Fruit fly (Drosophila melanogaster) whole organism, larva: ENCODE results near the gene CG7879.

Source experiments
- noc ChIP-seq: fragments of 200-800 bp; sonication (Bioruptor generic); optimal IDR thresholded peaks from 3 replicates; lab custom pipeline; 2019; ENCODE audit warnings: missing biosample characterization, mild to moderate bottlenecking, missing genetic modification characterization, moderate library complexity

Gene CG7879

dm6 chr3L:1568225-1569161 is at the start of gene CG7879:
CG7879 (minus strand) TSS chr3L:1568608.
- TF ChIP-seq noc (tag; lab: Kevin White, UChicago): no peak

DNA sequence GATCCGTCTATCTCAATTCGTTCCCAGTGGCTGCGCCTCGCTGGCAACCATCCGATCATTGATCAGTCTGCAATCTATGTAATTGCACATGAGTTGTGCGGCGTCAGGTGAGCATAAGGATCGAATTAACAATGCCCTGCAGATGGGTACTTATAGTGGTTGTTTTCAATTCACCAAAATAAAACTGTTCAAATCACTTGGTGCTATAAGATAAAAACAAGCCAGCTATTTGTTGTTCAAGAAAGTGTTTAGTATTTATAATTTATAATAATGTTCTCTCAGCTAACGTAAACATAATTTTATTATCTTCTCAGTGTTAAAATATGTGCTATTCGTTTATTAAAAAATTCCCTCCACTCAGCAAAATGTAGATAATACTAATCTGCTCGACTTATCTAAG is 47.3 kb upstream of the CG7879 start, which contains the start of gene CG12105:
TSS of gene CG12105 (minus strand) at position 101 of the 400 bp plus-strand sequence.
- TF ChIP-seq noc (tag; lab: Kevin White, UChicago): no peak

dm6 chr3L:1614465-1615084 is 46.2 kb upstream of the CG7879 start:
- no peak for TF ChIP-seq noc (tag; lab: Kevin White, UChicago)

- no peak for TF ChIP-seq noc (tag; lab: Kevin White, UChicago)
These were observed 41.2 kb upstream of the CG7879 start for dm6 chr3L:1609611-1610010.

DNA sequence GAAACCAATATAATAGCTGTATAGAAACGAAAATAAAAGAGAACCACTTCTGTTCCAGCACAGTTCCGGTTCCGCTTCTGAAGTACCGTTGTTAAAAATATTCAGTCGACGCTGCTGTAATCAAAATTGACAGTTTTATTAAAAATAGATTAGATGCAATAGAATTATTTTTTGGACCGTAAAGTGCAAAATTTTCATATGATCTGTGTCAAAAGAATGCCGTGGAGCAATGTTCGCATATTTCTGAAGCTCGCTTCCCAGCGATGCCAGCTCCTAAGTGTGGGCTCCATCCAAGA is 34.4 kb upstream of the CG7879 start, which contains the start of the genes CG18170 and CG33791:
TSS of gene CG18170 (plus strand) at position 122 of the 296 bp plus-strand sequence.
TSS of gene CG33791 (plus strand) at position 122 of the 296 bp plus-strand sequence.
- TF ChIP-seq noc (tag; lab: Kevin White, UChicago): no peak

- TF ChIP-seq noc (tag; lab: Kevin White, UChicago): peak; percentile 80
These were observed 33.8 kb upstream of the CG7879 start, which contains the start of gene CG12104 for dm6 chr3L:1602064-1602832. CG12104 (minus strand) TSS chr3L:1602674.

DNA sequence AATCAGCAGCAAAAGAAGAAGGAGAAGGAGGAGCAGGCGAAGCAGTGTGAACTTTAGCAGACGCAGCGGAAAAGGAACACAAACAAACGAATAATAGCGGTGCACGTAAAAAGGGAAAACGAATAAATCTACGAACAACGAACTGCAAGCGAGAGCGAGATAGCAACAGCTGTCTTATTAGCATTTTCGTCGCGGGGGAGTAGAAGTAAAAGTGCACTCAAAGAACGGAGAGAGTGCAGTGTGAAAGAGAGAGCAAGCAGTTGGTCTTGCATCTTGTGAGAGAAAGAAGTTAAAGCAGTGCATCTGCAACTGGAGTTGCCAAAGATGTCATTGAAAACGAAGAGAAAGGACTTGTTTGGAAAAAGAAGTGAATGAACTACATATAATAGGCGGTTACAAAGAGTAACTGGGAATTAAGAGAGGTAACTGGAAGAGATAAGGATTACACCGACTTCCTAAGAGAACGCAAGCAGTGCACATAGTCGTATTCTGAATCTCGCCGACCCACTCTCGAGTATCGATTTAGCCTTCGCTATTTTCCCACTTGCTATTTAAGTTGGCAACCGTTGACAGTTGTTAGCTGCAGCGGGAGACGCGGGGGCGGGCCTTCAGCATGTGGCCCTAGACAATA is 24.5 kb upstream of the CG7879 start:
- no peak for TF ChIP-seq noc (tag; lab: Kevin White, UChicago)

dm6 chr3L:1591692-1592371 is 23.4 kb upstream of the CG7879 start:
- peak; percentile 86 for TF ChIP-seq noc (tag; lab: Kevin White, UChicago)

dm6 chr3L:1590194-1590593 is 21.8 kb upstream of the CG7879 start:
- TF ChIP-seq noc (tag; lab: Kevin White, UChicago): no peak

DNA sequence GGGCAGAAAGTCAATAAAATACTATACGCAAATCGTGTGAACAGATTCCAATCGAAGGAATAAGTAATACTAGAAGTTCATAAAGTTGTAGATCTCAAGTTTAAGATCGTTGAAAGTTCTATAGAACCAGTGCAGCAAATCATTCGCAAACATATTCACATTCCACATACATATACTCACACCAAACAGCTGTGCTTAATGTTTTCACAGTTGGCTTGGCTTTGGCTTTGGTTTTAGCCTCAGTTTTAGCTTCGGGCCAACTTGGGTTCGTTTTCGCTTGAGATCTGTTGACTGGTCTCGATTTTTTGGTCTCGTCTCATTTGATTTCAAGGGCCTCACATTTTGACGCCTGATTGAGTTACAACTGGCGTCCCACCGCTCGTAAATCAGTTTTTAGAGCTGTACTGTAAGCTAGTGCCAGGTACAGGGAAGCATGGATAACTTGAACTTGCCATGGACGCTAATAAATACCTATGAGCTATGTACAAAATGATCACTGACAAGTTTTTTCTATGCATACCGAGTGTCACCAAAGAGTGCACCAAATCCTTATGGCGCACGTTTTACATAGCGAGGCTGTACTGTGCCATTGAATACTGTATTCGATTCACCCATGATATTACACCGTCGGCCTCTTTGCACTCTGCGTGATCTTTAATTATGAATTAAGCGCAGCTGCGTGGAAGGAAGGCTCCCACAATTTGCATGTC is 18.9 kb upstream of the CG7879 start:
- peak; percentile 57 for TF ChIP-seq noc (tag; lab: Kevin White, UChicago)

DNA sequence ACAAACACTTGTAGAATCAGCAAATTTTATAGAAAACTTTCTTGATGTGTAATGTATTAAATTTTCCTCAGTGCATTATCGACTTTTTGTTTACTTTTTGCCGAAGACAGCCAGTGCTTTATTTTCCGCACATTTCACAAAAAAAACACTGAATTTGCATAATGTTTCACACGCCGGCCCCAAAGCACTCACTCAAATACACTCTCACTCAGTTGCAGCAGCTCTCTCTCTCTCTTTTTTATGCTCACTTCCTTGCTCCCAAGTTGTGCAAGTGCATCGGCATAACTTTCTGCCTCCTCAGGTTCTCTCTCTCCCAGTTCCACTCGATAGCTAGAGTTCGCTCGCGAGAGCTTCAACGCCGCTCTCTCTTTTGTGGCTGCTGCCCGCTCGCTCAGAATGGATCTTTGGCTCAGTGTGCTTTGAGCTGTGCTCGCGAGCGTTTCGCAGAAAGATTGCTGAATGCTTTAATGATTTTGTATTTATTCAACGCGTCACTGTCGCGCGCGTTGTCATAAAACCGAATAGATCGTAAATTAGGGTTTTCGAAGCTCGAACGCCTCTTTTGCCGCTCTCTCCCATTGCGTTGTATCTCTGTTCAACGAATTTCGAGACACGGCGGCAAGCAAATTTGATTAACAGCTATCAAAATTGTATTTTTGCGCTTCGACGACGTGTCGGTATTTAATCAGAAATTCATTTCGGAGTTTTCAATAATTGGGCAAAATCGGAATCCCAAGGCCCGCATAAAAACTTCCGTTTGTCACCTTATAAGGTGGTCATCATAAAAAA is 18.1 kb upstream of the CG7879 start:
- peak; percentile 70 for TF ChIP-seq noc (tag; lab: Kevin White, UChicago)

DNA sequence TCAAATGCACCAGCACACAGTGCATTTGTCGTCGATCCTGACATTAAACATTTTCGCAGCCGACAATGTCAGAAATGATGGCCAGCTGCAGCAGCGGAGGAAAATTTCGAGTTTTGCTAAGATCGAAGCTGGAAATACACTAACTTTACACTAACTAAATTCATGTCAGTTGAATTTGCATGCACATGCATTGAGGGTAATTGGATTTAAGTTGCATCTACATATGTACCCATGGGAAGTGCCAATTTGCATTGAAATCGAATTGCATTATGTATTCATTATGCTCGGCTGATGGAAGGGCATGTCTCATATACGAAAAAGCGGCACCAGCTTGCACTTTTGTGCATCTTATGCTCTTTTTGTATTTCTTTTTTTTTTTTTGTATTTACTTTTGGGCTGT is 16.4 kb upstream of the CG7879 start:
- TF ChIP-seq noc (tag; lab: Kevin White, UChicago): no peak

DNA sequence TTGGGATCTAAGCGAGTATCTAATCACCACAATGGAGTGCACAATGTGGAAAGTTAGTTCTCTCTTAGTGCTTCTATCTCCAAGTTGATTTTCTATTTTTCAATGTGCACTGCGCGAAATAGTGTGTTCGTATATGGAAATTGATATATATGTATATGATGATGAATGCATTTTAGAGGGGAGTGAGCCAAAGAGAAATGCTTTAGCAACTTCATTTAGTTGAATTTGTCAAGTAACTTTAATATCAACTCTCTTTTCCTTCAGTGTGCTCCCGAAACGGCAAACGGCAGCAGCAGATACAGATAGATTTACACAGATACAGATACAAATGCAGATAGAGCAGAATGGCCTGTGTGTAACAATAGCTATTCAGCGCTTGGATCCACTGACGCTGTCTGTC is 15.6 kb upstream of the CG7879 start:
- no peak for TF ChIP-seq noc (tag; lab: Kevin White, UChicago)
